Fruit fly (Drosophila melanogaster): ENCODE data around the gene CG32816.

CG32816 gene

dm6 chrX:338123-338527 is 132.4 kb downstream of the CG32816 start:
- TF ChIP-seq CG8478 (optimal IDR thresholded peaks at IDR 0.05): no peak
- TF ChIP-seq Dll (optimal IDR thresholded peaks at IDR 0.05): no peak
- TF ChIP-seq EcR (GFP tag; optimal IDR thresholded peaks at IDR 0.05): no peak
- TF ChIP-seq usp (GFP tag; optimal IDR thresholded peaks at IDR 0.05): no peak
- no peak for TF ChIP-seq psq (optimal IDR thresholded peaks at IDR 0.05)
- TF ChIP-seq pan (optimal IDR thresholded peaks at IDR 0.05): no peak

dm6 chrX:336659-337266 is 133.8 kb downstream of the CG32816 start:
- no peak for TF ChIP-seq usp (GFP tag; optimal IDR thresholded peaks at IDR 0.05)

dm6 chrX:334624-335292 is 135.8 kb downstream of the CG32816 start:
- TF ChIP-seq CG8478 (optimal IDR thresholded peaks at IDR 0.05) (no peak), pan (optimal IDR thresholded peaks at IDR 0.05) (no peak), EcR (GFP tag; optimal IDR thresholded peaks at IDR 0.05) (no peak), usp (GFP tag; optimal IDR thresholded peaks at IDR 0.05) (no peak), psq (optimal IDR thresholded peaks at IDR 0.05) (no peak), Dll (optimal IDR thresholded peaks at IDR 0.05) (no peak)

dm6 chrX:333942-334341 is 136.6 kb downstream of the CG32816 start:
- no peak for TF ChIP-seq psq (optimal IDR thresholded peaks at IDR 0.05)
- TF ChIP-seq EcR (GFP tag; optimal IDR thresholded peaks at IDR 0.05): no peak
- no peak for TF ChIP-seq usp (GFP tag; optimal IDR thresholded peaks at IDR 0.05)
- TF ChIP-seq Dll (optimal IDR thresholded peaks at IDR 0.05): no peak
- TF ChIP-seq CG8478 (optimal IDR thresholded peaks at IDR 0.05): no peak
- TF ChIP-seq pan (optimal IDR thresholded peaks at IDR 0.05): no peak

- TF ChIP-seq pan (optimal IDR thresholded peaks at IDR 0.05) (no peak), psq (optimal IDR thresholded peaks at IDR 0.05) (no peak), EcR (GFP tag; optimal IDR thresholded peaks at IDR 0.05) (no peak), CG8478 (optimal IDR thresholded peaks at IDR 0.05) (no peak), Dll (optimal IDR thresholded peaks at IDR 0.05) (no peak), usp (GFP tag; optimal IDR thresholded peaks at IDR 0.05) (no peak)
Measured at dm6 chrX:314823-315222, 155.7 kb downstream of the CG32816 start, which contains the start of gene Or1a. Gene Or1a (plus strand): TSS chrX:315123.

dm6 chrX:311328-311727 is 159.2 kb downstream of the CG32816 start:
- no peak for TF ChIP-seq Dll (optimal IDR thresholded peaks at IDR 0.05)
- TF ChIP-seq usp (GFP tag; optimal IDR thresholded peaks at IDR 0.05): no peak
- TF ChIP-seq psq (optimal IDR thresholded peaks at IDR 0.05): no peak
- TF ChIP-seq EcR (GFP tag; optimal IDR thresholded peaks at IDR 0.05): no peak
- TF ChIP-seq pan (optimal IDR thresholded peaks at IDR 0.05): no peak
- no peak for TF ChIP-seq CG8478 (optimal IDR thresholded peaks at IDR 0.05)

dm6 chrX:307384-307783 is 163.1 kb downstream of the CG32816 start, which contains the start of gene CG12470:
Gene CG12470 (plus strand): TSS chrX:307684.
- TF ChIP-seq Dll (optimal IDR thresholded peaks at IDR 0.05): no peak
- no peak for TF ChIP-seq CG8478 (optimal IDR thresholded peaks at IDR 0.05)
- no peak for TF ChIP-seq usp (GFP tag; optimal IDR thresholded peaks at IDR 0.05)
- TF ChIP-seq psq (optimal IDR thresholded peaks at IDR 0.05): no peak
- no peak for TF ChIP-seq pan (optimal IDR thresholded peaks at IDR 0.05)
- TF ChIP-seq EcR (GFP tag; optimal IDR thresholded peaks at IDR 0.05): no peak

- TF ChIP-seq CG8478 (optimal IDR thresholded peaks at IDR 0.05) (no peak), usp (GFP tag; optimal IDR thresholded peaks at IDR 0.05) (no peak), EcR (GFP tag; optimal IDR thresholded peaks at IDR 0.05) (no peak), psq (optimal IDR thresholded peaks at IDR 0.05) (no peak), Dll (optimal IDR thresholded peaks at IDR 0.05) (no peak), pan (optimal IDR thresholded peaks at IDR 0.05) (no peak)
Measured at dm6 chrX:294839-295238, 175.7 kb downstream of the CG32816 start, which contains the start of gene CG13375. Gene CG13375 (minus strand): TSS chrX:294962.

dm6 chrX:293254-293653 is 177.3 kb downstream of the CG32816 start:
- TF ChIP-seq pan (optimal IDR thresholded peaks at IDR 0.05): no peak
- TF ChIP-seq psq (optimal IDR thresholded peaks at IDR 0.05): no peak
- TF ChIP-seq CG8478 (optimal IDR thresholded peaks at IDR 0.05): no peak
- no peak for TF ChIP-seq Dll (optimal IDR thresholded peaks at IDR 0.05)
- no peak for TF ChIP-seq EcR (GFP tag; optimal IDR thresholded peaks at IDR 0.05)
- no peak for TF ChIP-seq usp (GFP tag; optimal IDR thresholded peaks at IDR 0.05)

- TF ChIP-seq pan (optimal IDR thresholded peaks at IDR 0.05) (no peak), psq (optimal IDR thresholded peaks at IDR 0.05) (no peak), Dll (optimal IDR thresholded peaks at IDR 0.05) (no peak), usp (GFP tag; optimal IDR thresholded peaks at IDR 0.05) (no peak), EcR (GFP tag; optimal IDR thresholded peaks at IDR 0.05) (no peak), CG8478 (optimal IDR thresholded peaks at IDR 0.05) (no peak)
Measured at dm6 chrX:279097-279727, 191.3 kb downstream of the CG32816 start, which contains the start of the genes CG3777 and ewg. Gene CG3777 (plus strand): TSS chrX:279703. Gene ewg (minus strand): TSS chrX:279718.

- TF ChIP-seq Dll (optimal IDR thresholded peaks at IDR 0.05) (no peak), EcR (GFP tag; optimal IDR thresholded peaks at IDR 0.05) (no peak), pan (optimal IDR thresholded peaks at IDR 0.05) (no peak), usp (GFP tag; optimal IDR thresholded peaks at IDR 0.05) (no peak), psq (optimal IDR thresholded peaks at IDR 0.05) (no peak), CG8478 (optimal IDR thresholded peaks at IDR 0.05) (no peak)
Measured at dm6 chrX:278370-279096, 192.0 kb downstream of the CG32816 start.
